Fruit fly (Drosophila melanogaster) whole organism, embryonic: ENCODE measurements around the gene ZnT77C.

ENCODE experiments used
- C15 ChIP-seq: fragments of 200-800 bp; sonication (Bioruptor generic); IDR thresholded peaks from 3 replicates; pipeline ENCODE4 v1.3.6; 2022; ENCODE audit warnings: missing biosample characterization, missing genetic modification characterization
- CG10321 ChIP-seq: fragments of 200-800 bp; sonication (Bioruptor generic); IDR thresholded peaks from 2 replicates; pipeline ENCODE4 v1.3.6; 2022; ENCODE audit warnings: missing biosample characterization, missing genetic modification characterization
- CG10431 ChIP-seq: fragments of 200-800 bp; sonication (Bioruptor generic); optimal IDR thresholded peaks from 3 replicates; lab custom pipeline; 2018; ENCODE audit warnings: missing biosample characterization, mild to moderate bottlenecking, missing genetic modification characterization
- CG10543 ChIP-seq: fragments of 200-800 bp; sonication (Bioruptor generic); optimal IDR thresholded peaks from 3 replicates; lab custom pipeline; 2017; ENCODE audit warnings: missing biosample characterization, mild to moderate bottlenecking, missing genetic modification characterization, moderate library complexity
- CG11695 ChIP-seq: fragments of 200-800 bp; sonication (Bioruptor generic); IDR thresholded peaks from 3 replicates; pipeline ENCODE4 v1.3.6; 2022; ENCODE audit warnings: missing biosample characterization, missing genetic modification characterization
- CG1233 ChIP-seq: fragments of 200-800 bp; sonication (Bioruptor generic); optimal IDR thresholded peaks from 4 replicates; lab custom pipeline; 2018; ENCODE audit warnings: missing biosample characterization, mild to moderate bottlenecking, missing genetic modification characterization
- CG12769 ChIP-seq: fragments of 200-800 bp; sonication (Bioruptor generic); optimal IDR thresholded peaks from 2 replicates; lab custom pipeline; 2019; ENCODE audit warnings: missing biosample characterization, mild to moderate bottlenecking, missing genetic modification characterization, moderate library complexity
- CG13424 ChIP-seq: fragments of 200-800 bp; sonication (Bioruptor generic); optimal IDR thresholded peaks from 2 replicates; lab custom pipeline; 2019; ENCODE audit warnings: missing biosample characterization, mild to moderate bottlenecking, missing genetic modification characterization, moderate library complexity
- CG13894 ChIP-seq: fragments of 200-800 bp; sonication (Bioruptor generic); optimal IDR thresholded peaks from 3 replicates; lab custom pipeline; 2018; ENCODE audit warnings: missing biosample characterization, mild to moderate bottlenecking, missing genetic modification characterization, moderate library complexity
- CG14965 ChIP-seq: fragments of 200-800 bp; sonication (Bioruptor generic); optimal IDR thresholded peaks from 2 replicates; lab custom pipeline; 2016; ENCODE audit warnings: missing biosample characterization, missing genetic modification characterization, borderline replicate concordance
- CG15696 ChIP-seq: fragments of 200-800 bp; sonication (Bioruptor generic); optimal IDR thresholded peaks from 2 replicates; lab custom pipeline; 2019; ENCODE audit warnings: missing biosample characterization, mild to moderate bottlenecking, missing genetic modification characterization, moderate library complexity
- CG17385 ChIP-seq: fragments of 200-800 bp; sonication (Bioruptor generic); optimal IDR thresholded peaks from 3 replicates; lab custom pipeline; 2018; ENCODE audit warnings: missing biosample characterization, mild to moderate bottlenecking, missing genetic modification characterization
- CG32767 ChIP-seq: fragments of 200-800 bp; sonication (Bioruptor generic); IDR thresholded peaks from 2 replicates; pipeline ENCODE4 v1.3.6; 2022; ENCODE audit warnings: missing biosample characterization, missing genetic modification characterization
- CG3281 ChIP-seq: fragments of 200-800 bp; sonication (Bioruptor generic); optimal IDR thresholded peaks from 3 replicates; lab custom pipeline; 2017; ENCODE audit warnings: missing biosample characterization, mild to moderate bottlenecking, missing genetic modification characterization
- CG4617 ChIP-seq: fragments of 200-800 bp; sonication (Bioruptor generic); optimal IDR thresholded peaks from 3 replicates; lab custom pipeline; 2016; ENCODE audit warnings: missing biosample characterization, missing genetic modification characterization, borderline replicate concordance
- CG8281 ChIP-seq: fragments of 200-800 bp; sonication (Bioruptor generic); optimal IDR thresholded peaks from 2 replicates; lab custom pipeline; 2018; ENCODE audit warnings: missing biosample characterization, mild to moderate bottlenecking, missing genetic modification characterization, moderate library complexity
- CG8388 ChIP-seq: fragments of 200-800 bp; sonication (Bioruptor generic); optimal IDR thresholded peaks from 2 replicates; lab custom pipeline; 2019; ENCODE audit warnings: missing biosample characterization, mild to moderate bottlenecking, missing genetic modification characterization, moderate library complexity
- CG9932 ChIP-seq: fragments of 200-800 bp; sonication (Bioruptor generic); IDR thresholded peaks from 2 replicates; pipeline ENCODE4 v1.3.6; 2022; ENCODE audit warnings: missing biosample characterization, missing genetic modification characterization
- CkIIα-i1 ChIP-seq: fragments of 200-800 bp; sonication (Bioruptor generic); IDR thresholded peaks from 2 replicates; pipeline ENCODE4 v1.3.6; 2022; ENCODE audit warnings: missing biosample characterization, missing genetic modification characterization
- Doc3 ChIP-seq: fragments of 200-800 bp; sonication (Bioruptor generic); IDR thresholded peaks from 3 replicates; pipeline ENCODE4 v1.3.6; 2022; ENCODE audit warnings: missing biosample characterization, missing genetic modification characterization; ENCODE audit not compliant: partially characterized antibody
- Gug ChIP-seq: fragments of 200-800 bp; sonication (Bioruptor generic); IDR thresholded peaks from 4 replicates; pipeline ENCODE4 v1.3.6; 2022; ENCODE audit warnings: missing biosample characterization, missing genetic modification characterization
- Hmr ChIP-seq: fragments of 200-800 bp; sonication (Bioruptor generic); optimal IDR thresholded peaks from 3 replicates; lab custom pipeline; 2017; ENCODE audit warnings: mild to moderate bottlenecking, missing biosample characterization, missing genetic modification reagents, missing genetic modification characterization
- MTF-1 ChIP-seq: fragments of 200-800 bp; sonication (Bioruptor generic); optimal IDR thresholded peaks from 2 replicates; lab custom pipeline; 2018; ENCODE audit warnings: missing biosample characterization, mild to moderate bottlenecking, missing genetic modification characterization, borderline replicate concordance
- Med ChIP-seq: fragments of 200-800 bp; sonication (Bioruptor generic); peaks from one replicate; lab custom pipeline; 2016; ENCODE audit warnings: missing biosample characterization, missing genetic modification characterization, mild to moderate bottlenecking, inconsistent platforms, moderate library complexity
- NfI ChIP-seq: fragments of 200-800 bp; sonication (Bioruptor generic); optimal IDR thresholded peaks from 3 replicates; lab custom pipeline; 2018; ENCODE audit warnings: missing biosample characterization, mild to moderate bottlenecking, missing genetic modification characterization, moderate library complexity
- Pdp1 ChIP-seq, 2 experiments: fragments of 200-800 bp; sonication (Bioruptor generic); optimal IDR thresholded peaks; 3 replicates each; lab custom pipeline; 2016; ENCODE audit warnings: missing biosample characterization in 2 of 2, missing genetic modification characterization in 2 of 2, mild to moderate bottlenecking in 1 of 2, moderate library complexity in 1 of 2
- TFAM ChIP-seq: fragments of 200-800 bp; sonication (Bioruptor generic); optimal IDR thresholded peaks from 2 replicates; lab custom pipeline; 2017; ENCODE audit warnings: missing biosample characterization, missing genetic modification characterization, inconsistent platforms
- Taf1 ChIP-seq: fragments of 200-800 bp; sonication (Bioruptor generic); IDR thresholded peaks from 2 replicates; pipeline ENCODE4 v1.3.6; 2022; ENCODE audit warnings: missing biosample characterization, missing genetic modification characterization
- abd-A ChIP-seq: fragments of 200-800 bp; sonication (Bioruptor generic); optimal IDR thresholded peaks from 3 replicates; lab custom pipeline; 2019; ENCODE audit warnings: missing biosample characterization, mild to moderate bottlenecking, missing genetic modification characterization, moderate library complexity
- ap ChIP-seq: fragments of 200-800 bp; sonication (Bioruptor generic); IDR thresholded peaks from 2 replicates; pipeline ENCODE4 v1.3.6; 2022; ENCODE audit warnings: missing biosample characterization, missing genetic modification characterization
- bsh ChIP-seq, 2 experiments: fragments of 200-800 bp; sonication (Bioruptor generic); optimal IDR thresholded peaks; 2 replicates each; lab custom pipeline; 2017 to 2018; ENCODE audit warnings: mild to moderate bottlenecking in 2 of 2, missing biosample characterization in 2 of 2, missing genetic modification characterization in 2 of 2, moderate library complexity in 1 of 2
- eyg ChIP-seq: fragments of 200-800 bp; sonication (Bioruptor generic); optimal IDR thresholded peaks from 3 replicates; lab custom pipeline; 2016; ENCODE audit warnings: missing biosample characterization, missing genetic modification characterization
- gcm ChIP-seq: fragments of 200-800 bp; sonication (Bioruptor generic); optimal IDR thresholded peaks from 2 replicates; lab custom pipeline; 2019; ENCODE audit warnings: missing biosample characterization, mild to moderate bottlenecking, missing genetic modification characterization, moderate library complexity
- gro ChIP-seq: fragments of 200-800 bp; sonication (Bioruptor generic); optimal IDR thresholded peaks from 2 replicates; lab custom pipeline; 2016; ENCODE audit warnings: missing biosample characterization, missing genetic modification characterization
- luna ChIP-seq: fragments of 200-800 bp; sonication (Bioruptor generic); optimal IDR thresholded peaks from 2 replicates; lab custom pipeline; 2016; ENCODE audit warnings: missing biosample characterization, missing genetic modification characterization
- maf-S ChIP-seq: fragments of 200-800 bp; sonication (Bioruptor generic); optimal IDR thresholded peaks from 2 replicates; lab custom pipeline; 2016; ENCODE audit warnings: missing biosample characterization, missing genetic modification characterization
- repo ChIP-seq: fragments of 200-800 bp; sonication (Bioruptor generic); optimal IDR thresholded peaks from 2 replicates; lab custom pipeline; 2016; ENCODE audit warnings: missing biosample characterization, missing genetic modification characterization
- rib ChIP-seq: fragments of 200-800 bp; sonication (Bioruptor generic); IDR thresholded peaks from 2 replicates; pipeline ENCODE4 v1.3.6; 2022; ENCODE audit warnings: missing biosample characterization, missing genetic modification characterization
- sd ChIP-seq: fragments of 200-800 bp; sonication (Bioruptor generic); optimal IDR thresholded peaks from 3 replicates; lab custom pipeline; 2018; ENCODE audit warnings: missing biosample characterization, mild to moderate bottlenecking, missing genetic modification characterization, moderate library complexity
- sens ChIP-seq: fragments of 200-800 bp; sonication (Bioruptor generic); peaks from one replicate; lab custom pipeline; 2016; ENCODE audit warnings: missing biosample characterization, missing genetic modification characterization
- stc ChIP-seq: fragments of 200-800 bp; sonication (Bioruptor generic); IDR thresholded peaks from 2 replicates; pipeline ENCODE4 v1.3.6; 2022; ENCODE audit warnings: missing biosample characterization, missing genetic modification characterization
- sug ChIP-seq: fragments of 200-800 bp; optimal IDR thresholded peaks from 2 replicates; lab custom pipeline; 2019; ENCODE audit warnings: missing biosample characterization, mild to moderate bottlenecking, missing genetic modification characterization, moderate library complexity
- tgo ChIP-seq: fragments of 200-800 bp; sonication (Bioruptor generic); IDR thresholded peaks from 3 replicates; pipeline ENCODE4 v1.3.6; 2022; ENCODE audit warnings: missing biosample characterization, missing genetic modification characterization
- tin ChIP-seq: fragments of 200-800 bp; sonication (Bioruptor generic); optimal IDR thresholded peaks from 3 replicates; lab custom pipeline; 2016; ENCODE audit warnings: missing biosample characterization, missing genetic modification characterization
- tio ChIP-seq: fragments of 200-800 bp; sonication (Bioruptor generic); optimal IDR thresholded peaks from 2 replicates; lab custom pipeline; 2017; ENCODE audit warnings: missing biosample characterization, missing genetic modification characterization, inconsistent platforms
- trh ChIP-seq: fragments of 200-800 bp; sonication (Bioruptor generic); optimal IDR thresholded peaks from 2 replicates; lab custom pipeline; 2016; ENCODE audit warnings: missing biosample characterization, missing genetic modification characterization

The ZnT77C gene

DNA sequence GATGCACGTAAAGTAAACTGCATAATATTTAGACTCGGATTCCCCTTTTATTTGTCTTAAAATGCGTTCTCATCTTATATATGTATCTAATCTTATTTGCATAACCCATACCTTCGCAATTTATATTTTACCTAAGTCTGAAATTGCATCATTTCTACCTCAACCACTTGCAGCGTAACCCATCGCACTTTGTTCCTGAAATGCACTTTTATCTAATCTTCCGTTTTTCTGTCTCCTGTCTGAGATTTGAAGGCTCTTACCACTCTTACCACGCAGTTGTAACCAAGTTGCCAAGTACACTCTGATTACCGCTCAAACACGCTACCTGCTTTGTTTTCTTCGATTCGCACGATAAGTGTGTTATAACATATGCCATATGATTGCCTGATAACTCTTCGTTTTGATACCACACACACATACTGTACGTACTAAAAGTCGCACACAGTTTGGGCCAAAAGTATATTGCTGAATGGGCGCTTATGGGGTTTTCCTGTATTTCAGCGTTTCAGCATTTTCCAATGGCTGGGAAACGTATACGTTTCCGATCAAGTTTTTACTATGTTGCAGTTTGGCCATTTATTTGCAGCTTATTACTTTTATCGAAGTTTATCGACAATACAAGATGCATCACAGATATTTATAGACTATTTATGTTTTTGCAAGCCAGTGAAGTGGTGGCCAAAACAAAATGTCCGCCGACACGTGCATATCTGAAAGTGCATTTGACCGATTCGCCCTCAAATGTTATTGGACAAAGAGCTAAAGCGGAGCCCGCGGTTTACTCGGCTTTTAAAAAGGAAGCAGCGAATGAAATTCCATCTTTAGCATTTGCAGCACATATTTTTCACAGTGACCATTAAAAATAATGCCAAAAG, 44.6 kb upstream of the ZnT77C start (continued):
- TF ChIP-seq CG8388 (GFP tag; lab: Kevin White, UChicago), result peak; percentile 75
- peak; percentile 20 for TF ChIP-seq CG3281
- TF ChIP-seq tgo (GFP tag; lab: Robert Waterston, UW), result 0 out of 3 replicates have a peak, but pooled peaks have one; percentile 29
- no peak for TF ChIP-seq CG10321 (GFP tag; lab: Robert Waterston, UW)

DNA sequence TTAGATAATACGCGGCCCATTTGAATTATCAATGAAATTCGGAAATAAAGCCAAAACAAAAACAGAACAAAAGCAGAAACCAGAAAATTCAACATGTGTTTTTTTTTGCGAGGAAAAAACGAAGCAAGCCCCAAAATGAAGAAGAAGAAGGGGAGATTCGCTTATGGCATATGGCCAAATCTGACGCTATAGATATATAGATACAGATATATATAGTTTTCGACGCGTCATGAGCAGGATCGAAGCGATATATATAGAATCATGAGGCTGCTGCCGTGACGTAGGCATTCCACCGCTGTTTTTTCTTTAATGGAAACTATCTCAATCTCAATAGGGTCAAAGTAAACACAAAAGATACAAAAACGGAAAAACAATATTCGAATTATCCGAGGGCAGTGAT, 43.7 kb upstream of the ZnT77C start:
- no peak for TF ChIP-seq trh (GFP tag; lab: Kevin White, UChicago)
- peak; percentile 27 for TF ChIP-seq gro
- peak; percentile 86 for TF ChIP-seq sd (tag; lab: Kevin White, UChicago)
- peak; percentile 95 for TF ChIP-seq CG13894 (tag; lab: Kevin White, UChicago)
- no peak for TF ChIP-seq C15
- peak; percentile 36 for TF ChIP-seq abd-A (tag; lab: Kevin White, UChicago)
- no peak for TF ChIP-seq gcm
- TF ChIP-seq CG13424, result no peak
- peak; percentile 69 for TF ChIP-seq CG10543
- TF ChIP-seq rib (GFP tag; lab: Robert Waterston, UW), result 0 out of 2 replicates have a peak, but pooled peaks have one; percentile 25
- TF ChIP-seq CG12769 (tag; lab: Kevin White, UChicago), result peak; percentile 66
- no peak for TF ChIP-seq stc (GFP tag; lab: Robert Waterston, UW)
- TF ChIP-seq MTF-1 (GFP tag; lab: Kevin White, UChicago), result no peak
- no peak for TF ChIP-seq CG4617
- TF ChIP-seq Pdp1 (GFP tag; optimal IDR thresholded peaks at IDR 0.05; lab: Kevin White, UChicago), result peak in 1 of 2 experiments; percentile 26
- TF ChIP-seq NfI (GFP tag; lab: Kevin White, UChicago), result peak; percentile 38
- no peak for TF ChIP-seq CG10431
- TF ChIP-seq CG17385 (GFP tag; lab: Kevin White, UChicago), result peak; percentile 51

DNA sequence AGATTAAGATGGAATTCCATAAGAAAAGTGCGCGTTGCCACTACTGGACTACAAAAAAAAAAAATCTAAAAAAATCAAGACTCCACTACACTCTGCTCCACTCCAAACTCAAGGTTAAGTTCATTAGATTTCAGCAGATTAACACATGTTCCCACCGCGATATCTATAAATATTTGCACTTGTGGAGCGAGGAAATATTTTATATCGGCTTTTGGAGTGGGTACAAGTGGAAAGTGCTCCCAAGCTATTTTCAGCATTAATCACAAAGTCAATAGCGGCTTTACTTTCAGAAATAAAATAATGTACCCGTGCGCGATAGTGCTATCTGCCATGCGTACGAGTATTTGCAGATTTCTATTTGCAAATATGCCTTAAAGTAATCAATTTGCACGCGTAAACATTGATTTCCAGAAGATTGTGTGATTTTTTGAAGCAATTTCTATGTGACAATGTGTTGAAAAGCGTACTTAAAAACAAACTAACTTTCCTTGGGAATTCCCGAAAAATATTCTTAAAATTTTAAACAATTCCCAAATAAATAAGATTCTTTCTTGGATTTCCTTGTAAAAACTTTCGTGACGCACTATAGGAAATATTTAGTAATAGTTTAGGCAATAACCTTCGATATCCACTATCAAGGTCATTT, 43.1 kb upstream of the ZnT77C start:
- TF ChIP-seq ap (GFP tag; lab: Robert Waterston, UW), result no peak
- TF ChIP-seq sens (GFP tag; lab: Kevin White, UChicago), result peak; percentile 85
- TF ChIP-seq Taf1 (GFP tag; lab: Robert Waterston, UW), result no peak
- no peak for TF ChIP-seq TFAM (GFP tag; lab: Kevin White, UChicago)
- TF ChIP-seq CG9932 (GFP tag; lab: Robert Waterston, UW), result no peak
- TF ChIP-seq CG1233, result no peak
- no peak for TF ChIP-seq maf-S (GFP tag; lab: Kevin White, UChicago)
- no peak for TF ChIP-seq Gug
- TF ChIP-seq tin, result no peak
- TF ChIP-seq CG32767 (GFP tag; lab: Robert Waterston, UW), result no peak
- 0 out of 3 replicates have a peak, but pooled peaks have one; percentile 17 for TF ChIP-seq CG11695 (GFP tag; lab: Robert Waterston, UW)
- TF ChIP-seq CkIIα-i1 (GFP tag; lab: Robert Waterston, UW), result no peak
- TF ChIP-seq tio (GFP tag; lab: Kevin White, UChicago), result no peak
- TF ChIP-seq Med (GFP tag; lab: Kevin White, UChicago), result peak; percentile 81
- TF ChIP-seq luna (GFP tag; lab: Kevin White, UChicago), result no peak
- TF ChIP-seq sug, result no peak
- no peak for TF ChIP-seq eyg (GFP tag; lab: Kevin White, UChicago)
- TF ChIP-seq CG17385 (GFP tag; lab: Kevin White, UChicago), result no peak
- no peak for TF ChIP-seq repo
- no peak for TF ChIP-seq CG15696 (tag; lab: Kevin White, UChicago)
- no peak for TF ChIP-seq CG14965 (GFP tag; lab: Kevin White, UChicago)
- no peak for TF ChIP-seq CG8281
- TF ChIP-seq bsh (GFP tag; optimal IDR thresholded peaks at IDR 0.05; lab: Kevin White, UChicago), result no peak
- no peak for TF ChIP-seq Doc3 (GFP tag; lab: Robert Waterston, UW)
- peak; percentile 40 for TF ChIP-seq CG3281
- TF ChIP-seq Hmr, result peak; percentile 42
